Worm (Caenorhabditis elegans) whole organism, L1 larva: ENCODE data around the gene crld-1.

Experiments
- nhr-28 ChIP-seq: fragments of 150-350 bp; optimal IDR thresholded peaks from 2 replicates; lab custom pipeline; 2014; ENCODE audit warnings: missing biosample characterization, missing genetic modification characterization
- nhr-90 ChIP-seq: sonication (generic microtip); optimal IDR thresholded peaks from 2 replicates; lab custom pipeline; 2016; ENCODE audit warnings: mild to moderate bottlenecking, missing genetic modification characterization, missing compliant biosample characterization; ENCODE audit not compliant: poor library complexity
- snpc-4 ChIP-seq: fragments of 150-350 bp; optimal IDR thresholded peaks from 2 replicates; lab custom pipeline; 2014; ENCODE audit warnings: missing biosample characterization, missing genetic modification characterization
- tbx-2 ChIP-seq: sonication (generic microtip); optimal IDR thresholded peaks from 2 replicates; lab custom pipeline; 2016; ENCODE audit warnings: missing genetic modification characterization, missing compliant biosample characterization

DNA sequence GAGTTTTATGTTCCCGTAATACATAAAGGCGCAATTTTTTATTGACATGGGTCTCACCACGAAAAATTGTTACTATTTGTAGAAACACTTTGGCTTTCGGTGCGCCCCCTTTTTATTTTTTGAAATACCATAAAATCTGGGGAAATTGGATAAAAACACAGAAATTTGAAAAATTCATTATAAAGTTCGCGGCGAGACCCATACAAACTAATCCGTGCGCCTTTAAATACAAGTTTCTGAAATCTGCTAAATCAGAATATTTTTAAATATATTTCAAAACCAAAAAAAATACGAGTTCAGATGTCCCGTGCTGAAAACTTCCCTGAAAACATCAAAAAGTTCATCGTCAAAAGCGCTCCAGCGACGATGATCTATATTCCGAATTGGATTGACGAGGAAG, 46.9 kb downstream of the crld-1 start, which contains the start of gene B0564.2:
- TF ChIP-seq tbx-2 (tag; lab: Kevin White, UChicago) (no peak), nhr-28 (tag; lab: Kevin White, UChicago) (no peak), snpc-4 (tag; lab: Kevin White, UChicago) (no peak), nhr-90 (tag; lab: Kevin White, UChicago) (no peak)
